Worm (Caenorhabditis elegans): Measurements from ENCODE around the gene kcmf-1.

Gene kcmf-1

DNA sequence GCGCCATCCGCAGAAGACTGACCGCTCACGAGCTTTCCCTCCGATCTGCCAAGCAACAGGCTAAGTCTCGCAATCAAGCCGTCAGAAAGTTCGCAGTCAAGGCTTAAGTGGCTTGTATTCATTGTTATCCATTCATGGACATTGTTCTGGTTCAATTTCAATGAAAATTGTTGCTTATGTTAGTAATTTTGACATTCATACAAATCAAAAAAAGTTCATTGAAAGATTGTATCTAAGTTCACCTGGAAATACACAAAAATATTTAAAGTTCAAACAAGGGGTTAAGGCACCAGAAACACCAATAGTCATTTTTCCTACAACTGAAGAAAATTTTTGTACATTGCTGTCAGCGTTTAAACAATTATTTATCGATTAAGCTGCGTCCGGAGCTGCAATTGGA, 26.3 kb downstream of the kcmf-1 start:
- no peak for TF ChIP-seq flt-1 (GFP tag; IDR thresholded peaks at IDR 0.05)
- no peak for TF ChIP-seq klf-2 (GFP tag; conservative IDR thresholded peaks at IDR 0.05)
- TF ChIP-seq med-1 (GFP tag; optimal IDR thresholded peaks at IDR 0.05; ENCODE audit: insufficient read depth): no peak
- no peak for TF ChIP-seq tab-1 (GFP tag; IDR thresholded peaks at IDR 0.05)
- no peak for TF ChIP-seq cog-1 (tag; optimal IDR thresholded peaks at IDR 0.05)
- TF ChIP-seq ztf-23 (GFP tag; IDR thresholded peaks at IDR 0.05): no peak
- TF ChIP-seq T22C8.4 (GFP tag; IDR thresholded peaks at IDR 0.05): no peak
- TF ChIP-seq ref-1 (GFP tag; conservative IDR thresholded peaks at IDR 0.05): no peak
- TF ChIP-seq ztf-29 (GFP tag; IDR thresholded peaks at IDR 0.05): no peak

DNA sequence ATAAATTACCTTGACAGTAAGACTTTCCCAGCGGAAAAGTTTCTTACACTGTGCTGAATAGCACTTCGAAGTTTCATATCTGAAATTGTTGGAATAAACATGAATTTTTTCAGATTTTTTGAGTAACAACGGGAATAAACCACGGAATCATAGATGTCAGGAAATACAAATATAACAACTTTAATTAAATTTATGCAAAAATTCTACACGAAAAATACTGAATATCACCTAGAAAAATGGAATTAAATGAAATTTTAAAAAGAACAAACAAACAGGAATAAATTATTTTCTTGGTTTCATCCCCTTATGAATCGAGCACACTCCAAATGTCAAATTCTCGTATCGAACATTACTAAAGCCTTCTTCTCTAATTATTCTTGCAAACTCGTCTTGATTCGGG, 27.9 kb downstream of the kcmf-1 start, which contains the start of gene tag-307:
Gene tag-307 (minus strand): TSS at position 101 of the 400 bp plus-strand sequence.
- TF ChIP-seq ztf-29 (GFP tag; IDR thresholded peaks at IDR 0.05) (no peak), tab-1 (GFP tag; IDR thresholded peaks at IDR 0.05) (no peak), ref-1 (GFP tag; conservative IDR thresholded peaks at IDR 0.05) (no peak), med-1 (GFP tag; optimal IDR thresholded peaks at IDR 0.05; ENCODE audit: insufficient read depth) (no peak), klf-2 (GFP tag; conservative IDR thresholded peaks at IDR 0.05) (no peak), T22C8.4 (GFP tag; IDR thresholded peaks at IDR 0.05) (no peak), ztf-23 (GFP tag; IDR thresholded peaks at IDR 0.05) (no peak), flt-1 (GFP tag; IDR thresholded peaks at IDR 0.05) (no peak)

DNA sequence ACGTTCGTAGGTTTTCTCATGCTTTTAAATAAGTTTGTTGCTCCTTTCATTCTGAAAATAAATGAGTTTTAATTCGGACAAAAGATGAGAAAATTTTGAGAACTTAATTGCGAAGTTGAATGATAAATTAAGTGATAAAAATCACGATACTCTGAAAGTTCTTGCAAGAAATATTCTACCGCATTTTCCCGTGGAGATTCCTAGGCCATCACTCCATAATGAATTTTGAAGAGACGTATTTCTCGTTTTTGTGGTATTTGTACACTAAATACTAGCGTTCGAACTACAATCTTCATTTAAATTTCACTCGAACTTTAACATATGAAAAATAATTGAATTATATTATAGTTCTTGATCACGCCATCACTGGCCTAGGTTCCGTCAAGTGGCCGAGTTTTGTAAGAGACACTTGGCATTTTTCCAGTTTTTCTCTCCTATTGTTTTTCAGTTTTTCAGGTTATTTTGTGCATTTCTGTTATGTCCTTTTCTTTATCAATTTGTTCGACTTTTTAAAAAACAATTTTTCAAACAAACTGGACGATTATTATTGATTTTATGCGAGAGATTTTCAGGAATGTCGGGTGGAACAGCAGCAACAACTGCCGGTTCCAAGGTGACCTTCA, 29.3 kb downstream of the kcmf-1 start, which contains the start of the genes coq-5 and ufm-1:
Gene coq-5 (minus strand): TSS at position 51 of the 623 bp plus-strand sequence.
Gene ufm-1 (plus strand): TSS at position 573 of the 623 bp plus-strand sequence.
- TF ChIP-seq ztf-29 (GFP tag; IDR thresholded peaks at IDR 0.05) (no peak), tab-1 (GFP tag; IDR thresholded peaks at IDR 0.05) (no peak), ztf-23 (GFP tag; IDR thresholded peaks at IDR 0.05) (no peak), T22C8.4 (GFP tag; IDR thresholded peaks at IDR 0.05) (no peak), ref-1 (GFP tag; conservative IDR thresholded peaks at IDR 0.05) (no peak), klf-2 (GFP tag; conservative IDR thresholded peaks at IDR 0.05) (no peak), cog-1 (tag; optimal IDR thresholded peaks at IDR 0.05) (no peak), med-1 (GFP tag; optimal IDR thresholded peaks at IDR 0.05; ENCODE audit: insufficient read depth) (no peak), flt-1 (GFP tag; IDR thresholded peaks at IDR 0.05) (no peak)

DNA sequence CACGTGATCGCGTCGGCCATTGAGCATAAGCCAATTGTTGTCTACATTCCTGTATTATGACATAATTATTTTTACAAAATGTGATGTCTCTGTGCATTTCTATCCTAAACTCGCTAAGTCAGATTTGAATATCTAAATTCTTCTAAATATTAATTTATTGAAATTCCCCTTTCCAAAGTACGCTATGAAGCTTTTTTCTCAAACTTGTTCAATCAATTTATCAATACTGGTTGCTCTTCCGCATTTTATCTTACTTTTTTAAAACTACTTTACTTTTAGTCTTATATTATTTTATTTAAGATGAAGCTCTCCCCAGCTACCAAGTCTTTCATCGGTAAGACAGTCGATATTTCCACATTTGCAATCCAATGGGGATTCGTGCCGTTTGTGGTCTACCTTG, 30.1 kb downstream of the kcmf-1 start, which contains the start of gene tomm-7:
Gene tomm-7 (plus strand): TSS at position 301 of the 400 bp plus-strand sequence.
- TF ChIP-seq T22C8.4 (GFP tag; IDR thresholded peaks at IDR 0.05) (no peak), tab-1 (GFP tag; IDR thresholded peaks at IDR 0.05) (no peak), med-1 (GFP tag; optimal IDR thresholded peaks at IDR 0.05; ENCODE audit: insufficient read depth) (no peak), ztf-29 (GFP tag; IDR thresholded peaks at IDR 0.05) (no peak), ztf-23 (GFP tag; IDR thresholded peaks at IDR 0.05) (no peak), klf-2 (GFP tag; conservative IDR thresholded peaks at IDR 0.05) (no peak), ref-1 (GFP tag; conservative IDR thresholded peaks at IDR 0.05) (no peak)

DNA sequence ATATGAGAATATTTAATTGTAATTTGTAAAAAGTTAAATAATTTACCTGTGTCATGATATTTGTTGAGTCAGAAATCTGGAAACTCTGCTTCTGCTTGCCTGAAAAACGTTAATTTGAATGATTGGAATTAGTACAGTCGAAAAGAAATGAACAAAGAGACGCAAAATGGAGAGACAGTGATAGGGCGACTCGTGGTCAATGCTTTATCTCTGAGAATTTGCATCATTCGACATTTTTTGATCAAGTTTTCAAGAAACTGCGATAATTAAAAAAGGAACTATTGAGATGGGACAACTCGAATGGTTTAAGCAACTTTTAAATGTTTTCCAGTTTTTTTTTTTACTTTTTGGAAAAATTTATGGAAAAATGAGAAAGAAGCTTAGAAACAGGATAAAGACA, 31.7 kb downstream of the kcmf-1 start, which contains the start of gene cuc-1:
Gene cuc-1 (minus strand): TSS at position 101 of the 400 bp plus-strand sequence.
- TF ChIP-seq tab-1 (GFP tag; IDR thresholded peaks at IDR 0.05): no peak
- TF ChIP-seq flt-1 (GFP tag; IDR thresholded peaks at IDR 0.05): no peak

DNA sequence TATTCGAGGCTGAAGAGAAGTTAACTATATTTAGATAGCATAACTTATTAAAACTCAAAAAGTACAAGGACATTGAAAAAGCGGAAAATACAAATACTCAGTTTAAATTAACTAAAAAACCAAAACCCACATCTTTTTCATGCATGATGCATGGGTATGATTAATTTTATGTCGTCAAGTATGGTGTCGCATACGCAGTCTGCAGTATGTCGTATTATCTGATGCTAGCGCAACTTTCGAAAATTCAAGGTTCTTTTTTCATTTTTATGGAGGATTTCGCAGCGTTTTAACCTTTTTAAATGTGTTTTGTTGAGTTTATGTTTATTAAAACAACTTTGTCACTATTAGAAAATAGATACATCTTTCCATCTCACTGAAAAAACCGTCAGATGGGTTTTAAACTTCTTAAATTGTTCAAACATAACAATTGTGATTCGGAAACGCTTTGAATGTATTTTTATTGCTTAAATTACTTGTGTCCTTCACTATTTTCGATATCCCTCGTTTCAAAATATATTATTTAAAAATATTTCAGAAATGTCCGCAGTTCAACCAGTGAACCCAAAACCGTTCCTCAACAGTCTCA, 32.4 kb downstream of the kcmf-1 start, which contains the start of gene snr-5:
Gene snr-5 (plus strand): TSS at position 536 of the 586 bp plus-strand sequence.
- TF ChIP-seq tab-1 (GFP tag; IDR thresholded peaks at IDR 0.05) (no peak), ztf-23 (GFP tag; IDR thresholded peaks at IDR 0.05) (no peak), cog-1 (tag; optimal IDR thresholded peaks at IDR 0.05) (no peak), T22C8.4 (GFP tag; IDR thresholded peaks at IDR 0.05) (no peak), ref-1 (GFP tag; conservative IDR thresholded peaks at IDR 0.05) (no peak), med-1 (GFP tag; optimal IDR thresholded peaks at IDR 0.05; ENCODE audit: insufficient read depth) (no peak), klf-2 (GFP tag; conservative IDR thresholded peaks at IDR 0.05) (no peak)

DNA sequence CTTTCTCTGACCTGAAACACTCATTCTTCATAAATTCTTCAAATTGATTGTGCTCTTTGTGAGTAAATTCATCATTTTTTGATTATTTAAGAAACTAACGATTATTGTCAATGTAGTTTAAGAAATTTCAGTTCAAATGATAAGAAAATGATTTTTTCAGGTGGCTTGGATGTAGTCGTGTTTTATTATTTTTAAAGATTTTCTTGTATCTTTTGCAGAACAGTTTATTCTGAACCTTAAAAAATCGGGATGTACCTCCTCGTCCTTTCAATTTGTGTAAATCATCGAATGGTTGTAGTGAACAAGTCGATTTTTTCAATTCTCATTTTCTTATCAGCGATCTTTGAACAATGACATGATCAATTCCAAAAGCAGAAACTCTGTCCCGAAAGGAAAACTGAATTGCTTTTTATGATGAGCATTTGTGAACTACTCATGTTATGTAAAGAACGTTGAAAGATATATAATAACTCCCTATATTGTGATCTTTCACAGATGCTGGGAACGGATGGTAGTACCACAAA, 36.1 kb downstream of the kcmf-1 start, which contains the start of gene slc-17.3:
Gene slc-17.3 (minus strand): TSS at position 51 of the 524 bp plus-strand sequence.
- TF ChIP-seq cog-1 (tag; optimal IDR thresholded peaks at IDR 0.05): no peak
- TF ChIP-seq flt-1 (GFP tag; IDR thresholded peaks at IDR 0.05): no peak
- TF ChIP-seq ref-1 (GFP tag; conservative IDR thresholded peaks at IDR 0.05): no peak
- TF ChIP-seq T22C8.4 (GFP tag; IDR thresholded peaks at IDR 0.05): no peak
- no peak for TF ChIP-seq ztf-23 (GFP tag; IDR thresholded peaks at IDR 0.05)
- no peak for TF ChIP-seq klf-2 (GFP tag; conservative IDR thresholded peaks at IDR 0.05)
- TF ChIP-seq med-1 (GFP tag; optimal IDR thresholded peaks at IDR 0.05; ENCODE audit: insufficient read depth): no peak
- TF ChIP-seq ztf-29 (GFP tag; IDR thresholded peaks at IDR 0.05): no peak
- no peak for TF ChIP-seq tab-1 (GFP tag; IDR thresholded peaks at IDR 0.05)

DNA sequence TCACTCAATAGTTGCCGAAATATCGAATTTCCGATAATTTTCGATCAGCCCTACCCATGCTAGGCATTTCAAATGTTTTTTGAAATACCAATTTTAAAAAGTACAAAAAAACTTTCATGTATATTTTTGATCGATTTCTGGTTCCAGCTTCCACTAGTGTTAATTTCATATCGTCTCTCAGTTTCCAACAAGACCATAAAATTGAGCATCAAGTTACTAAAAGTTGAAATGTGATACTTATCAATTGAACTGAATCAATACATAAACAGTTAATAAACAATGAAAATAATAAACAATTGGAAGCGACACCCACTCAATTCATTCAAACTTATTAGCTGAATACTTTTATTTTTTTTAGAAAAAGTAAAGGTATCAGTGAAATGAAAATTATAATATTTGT, 37.0 kb downstream of the kcmf-1 start, which contains the start of gene cup-4:
Gene cup-4 (plus strand): TSS at position 301 of the 400 bp plus-strand sequence.
- TF ChIP-seq T22C8.4 (GFP tag; IDR thresholded peaks at IDR 0.05) (no peak), ref-1 (GFP tag; conservative IDR thresholded peaks at IDR 0.05) (no peak), cog-1 (tag; optimal IDR thresholded peaks at IDR 0.05) (no peak), tab-1 (GFP tag; IDR thresholded peaks at IDR 0.05) (no peak), flt-1 (GFP tag; IDR thresholded peaks at IDR 0.05) (no peak), med-1 (GFP tag; optimal IDR thresholded peaks at IDR 0.05; ENCODE audit: insufficient read depth) (no peak), ztf-29 (GFP tag; IDR thresholded peaks at IDR 0.05) (no peak), klf-2 (GFP tag; conservative IDR thresholded peaks at IDR 0.05) (no peak), ztf-23 (GFP tag; IDR thresholded peaks at IDR 0.05) (no peak)

DNA sequence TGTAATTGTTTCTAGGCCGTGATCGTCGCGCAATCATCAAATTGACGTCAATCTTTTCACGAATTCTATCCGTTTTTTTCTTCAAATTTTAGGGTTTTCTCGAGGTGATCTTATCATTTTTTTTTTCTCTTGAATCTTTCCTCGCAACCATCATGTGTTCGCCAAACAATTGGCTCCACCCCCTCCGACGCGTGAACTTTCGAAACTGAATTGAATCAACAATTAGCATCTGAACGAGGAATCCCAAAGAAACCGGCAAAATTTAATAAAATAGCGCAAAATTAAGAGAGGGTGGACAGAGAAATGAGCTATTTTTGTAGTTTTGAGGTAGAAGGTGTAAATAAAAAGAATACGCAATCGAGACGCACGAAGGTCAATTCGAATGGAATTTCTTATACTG, 43.6 kb downstream of the kcmf-1 start:
- no peak for TF ChIP-seq tab-1 (GFP tag; IDR thresholded peaks at IDR 0.05)
- TF ChIP-seq cog-1 (tag; optimal IDR thresholded peaks at IDR 0.05): no peak
- TF ChIP-seq klf-2 (GFP tag; conservative IDR thresholded peaks at IDR 0.05): no peak
- no peak for TF ChIP-seq T22C8.4 (GFP tag; IDR thresholded peaks at IDR 0.05)
- no peak for TF ChIP-seq flt-1 (GFP tag; IDR thresholded peaks at IDR 0.05)
- TF ChIP-seq ztf-29 (GFP tag; IDR thresholded peaks at IDR 0.05): no peak
- TF ChIP-seq med-1 (GFP tag; optimal IDR thresholded peaks at IDR 0.05; ENCODE audit: insufficient read depth): no peak
- no peak for TF ChIP-seq ztf-23 (GFP tag; IDR thresholded peaks at IDR 0.05)
- no peak for TF ChIP-seq ref-1 (GFP tag; conservative IDR thresholded peaks at IDR 0.05)
